Fruit fly (Drosophila melanogaster): Measurements from ENCODE around the gene sn.

dm6 chrX:7979202-7979601 is 15.4 kb downstream of the sn start:
- TF ChIP-seq fru (GFP tag; optimal IDR thresholded peaks at IDR 0.05) = no peak
- TF ChIP-seq h (GFP tag; optimal IDR thresholded peaks at IDR 0.05) = no peak
- no peak for TF ChIP-seq jim (GFP tag; optimal IDR thresholded peaks at IDR 0.05)
- no peak for TF ChIP-seq usp (GFP tag; optimal IDR thresholded peaks at IDR 0.05)
- TF ChIP-seq sage (GFP tag; optimal IDR thresholded peaks at IDR 0.05) = no peak
- TF ChIP-seq sv (GFP tag; optimal IDR thresholded peaks at IDR 0.05) = no peak
- TF ChIP-seq CG9705 (GFP tag; optimal IDR thresholded peaks at IDR 0.05) = no peak
- TF ChIP-seq OdsH (GFP tag; optimal IDR thresholded peaks at IDR 0.05) = no peak
- TF ChIP-seq Hr78 (GFP tag; optimal IDR thresholded peaks at IDR 0.05) = no peak
- no peak for TF ChIP-seq psq (GFP tag; optimal IDR thresholded peaks at IDR 0.05)
- no peak for TF ChIP-seq br (GFP tag; optimal IDR thresholded peaks at IDR 0.05)

Data from whole organism, wandering third instar larva.